Worm (Caenorhabditis elegans) whole organism, late embryonic: ENCODE results near the gene F10G2.7.

ENCODE experiments used
- F13H6.1 ChIP-seq: sonication (generic microtip); optimal IDR thresholded peaks from 2 replicates; lab custom pipeline; 2016; ENCODE audit warnings: missing genetic modification characterization, missing compliant biosample characterization
- K09A11.1 ChIP-seq: sonication (generic microtip); optimal IDR thresholded peaks from 2 replicates; lab custom pipeline; 2017; ENCODE audit warnings: antibody characterized with exemption, mild to moderate bottlenecking, missing genetic modification characterization, missing compliant biosample characterization; ENCODE audit not compliant: insufficient read depth
- Y22D7AL.16 ChIP-seq: sonication (generic microtip); optimal IDR thresholded peaks from 2 replicates; lab custom pipeline; 2016; ENCODE audit warnings: missing genetic modification characterization, missing compliant biosample characterization
- ahr-1 ChIP-seq: sonication (generic microtip); optimal IDR thresholded peaks from 2 replicates; lab custom pipeline; 2016; ENCODE audit warnings: missing genetic modification characterization, missing compliant biosample characterization
- ceh-14 ChIP-seq: sonication (generic microtip); optimal IDR thresholded peaks from 2 replicates; lab custom pipeline; 2016; ENCODE audit warnings: missing genotype, missing genetic modification characterization, missing compliant biosample characterization
- ceh-2 ChIP-seq: sonication (generic microtip); optimal IDR thresholded peaks from 2 replicates; lab custom pipeline; 2016; ENCODE audit warnings: missing genotype, missing genetic modification characterization, missing compliant biosample characterization
- ceh-22 ChIP-seq: sonication (generic microtip); optimal IDR thresholded peaks from 2 replicates; lab custom pipeline; 2017; ENCODE audit warnings: missing biosample characterization, missing genetic modification characterization
- ceh-34 ChIP-seq: sonication (generic microtip); optimal IDR thresholded peaks from 2 replicates; lab custom pipeline; 2016; ENCODE audit warnings: mild to moderate bottlenecking, missing genetic modification characterization, missing compliant biosample characterization
- ceh-45 ChIP-seq: fragments of 200-800 bp; sonication (Bioruptor generic); IDR thresholded peaks from 2 replicates; pipeline ENCODE4 v1.3.6; 2022; ENCODE audit warnings: missing genetic modification reagents, missing genetic modification characterization, missing compliant biosample characterization
- ceh-9 ChIP-seq: sonication (generic microtip); optimal IDR thresholded peaks from 2 replicates; lab custom pipeline; 2016; ENCODE audit warnings: mild to moderate bottlenecking, missing genetic modification characterization, inconsistent platforms, missing compliant biosample characterization
- che-1 ChIP-seq: sonication (generic microtip); optimal IDR thresholded peaks from 2 replicates; lab custom pipeline; 2016; ENCODE audit warnings: mild to moderate bottlenecking, missing genetic modification characterization, missing compliant biosample characterization
- elt-2 ChIP-seq: sonication (generic microtip); optimal IDR thresholded peaks from 2 replicates; lab custom pipeline; 2016; ENCODE audit warnings: missing genetic modification reagents, missing genetic modification characterization, missing compliant biosample characterization
- ets-4 ChIP-seq: sonication (generic microtip); optimal IDR thresholded peaks from 2 replicates; lab custom pipeline; 2016; ENCODE audit warnings: missing genetic modification characterization, missing compliant biosample characterization
- eyg-1 ChIP-seq: sonication (generic microtip); optimal IDR thresholded peaks from 2 replicates; lab custom pipeline; 2016; ENCODE audit warnings: missing genotype, missing genetic modification characterization, missing compliant biosample characterization
- gmeb-2 ChIP-seq: sonication (generic microtip); optimal IDR thresholded peaks from 2 replicates; lab custom pipeline; 2016; ENCODE audit warnings: missing genetic modification characterization, inconsistent platforms, missing compliant biosample characterization
- hlh-13 ChIP-seq: fragments of 200-800 bp; sonication (Bioruptor generic); optimal IDR thresholded peaks from 2 replicates; lab custom pipeline; 2018; ENCODE audit warnings: mild to moderate bottlenecking, missing genetic modification characterization, missing compliant biosample characterization
- hlh-30 ChIP-seq: sonication (generic microtip); optimal IDR thresholded peaks from 2 replicates; lab custom pipeline; 2017; ENCODE audit warnings: antibody characterized with exemption, missing genetic modification characterization, missing compliant biosample characterization; ENCODE audit not compliant: insufficient read depth
- hlh-6 ChIP-seq: sonication (generic microtip); optimal IDR thresholded peaks from 2 replicates; lab custom pipeline; 2016; ENCODE audit warnings: missing genotype, missing genetic modification characterization, missing compliant biosample characterization
- lim-6 ChIP-seq: sonication (generic microtip); optimal IDR thresholded peaks from 2 replicates; lab custom pipeline; 2016; ENCODE audit warnings: missing genetic modification characterization, missing compliant biosample characterization
- lin-11 ChIP-seq: fragments of 200-800 bp; sonication (Bioruptor generic); optimal IDR thresholded peaks from 2 replicates; lab custom pipeline; 2018; ENCODE audit warnings: mild to moderate bottlenecking, missing genetic modification characterization, missing compliant biosample characterization
- madf-2 ChIP-seq: sonication (generic microtip); optimal IDR thresholded peaks from 2 replicates; lab custom pipeline; 2017; ENCODE audit warnings: missing genetic modification characterization, missing compliant biosample characterization
- nhr-11 ChIP-seq: fragments of 150-350 bp; optimal IDR thresholded peaks from 2 replicates; lab custom pipeline; 2014; ENCODE audit warnings: missing biosample characterization, missing genetic modification characterization
- nhr-232 ChIP-seq: sonication (generic microtip); optimal IDR thresholded peaks from 2 replicates; lab custom pipeline; 2016; ENCODE audit warnings: missing genetic modification characterization, missing compliant biosample characterization
- npax-4 ChIP-seq: sonication (generic microtip); optimal IDR thresholded peaks from 2 replicates; lab custom pipeline; 2016; ENCODE audit warnings: missing genetic modification characterization, missing compliant biosample characterization
- odd-2 ChIP-seq: sonication (generic microtip); optimal IDR thresholded peaks from 2 replicates; lab custom pipeline; 2017; ENCODE audit warnings: antibody characterized with exemption, mild to moderate bottlenecking, missing genetic modification characterization, missing compliant biosample characterization
- pag-3 ChIP-seq: sonication (generic microtip); optimal IDR thresholded peaks from 2 replicates; lab custom pipeline; 2016; ENCODE audit warnings: missing compliant biosample characterization, missing genetic modification characterization, borderline replicate concordance
- pax-1 ChIP-seq: fragments of 150-350 bp; optimal IDR thresholded peaks from 2 replicates; lab custom pipeline; 2014; ENCODE audit warnings: missing biosample characterization, missing genetic modification characterization
- sox-4 ChIP-seq: sonication (generic microtip); optimal IDR thresholded peaks from 2 replicates; lab custom pipeline; 2017; ENCODE audit warnings: mild to moderate bottlenecking, missing genetic modification characterization, inconsistent platforms, missing compliant biosample characterization
- tbx-2 ChIP-seq: sonication (generic microtip); optimal IDR thresholded peaks from 2 replicates; lab custom pipeline; 2016; ENCODE audit warnings: missing genetic modification characterization, missing compliant biosample characterization
- ttx-3 ChIP-seq: sonication (generic microtip); optimal IDR thresholded peaks from 2 replicates; lab custom pipeline; 2016; ENCODE audit warnings: missing genetic modification reagents, missing genetic modification characterization, missing compliant biosample characterization
- unc-3 ChIP-seq, 2 experiments: fragments of 200-800 bp in 1 of 2; sonication (Bioruptor generic) in 1 of 2; sonication (generic microtip) in 1 of 2; conservative IDR thresholded peaks in 1 of 2; optimal IDR thresholded peaks in 1 of 2; 2 replicates each; pipeline versions ENCODE4 v1.3.6 to Lab custom; 2016 to 2022; ENCODE audit warnings: missing compliant biosample characterization in 2 of 2, missing genetic modification characterization in 2 of 2, missing genetic modification reagents in 1 of 2
- unc-42 ChIP-seq: sonication (generic microtip); optimal IDR thresholded peaks from 2 replicates; lab custom pipeline; 2016; ENCODE audit warnings: missing genotype, missing genetic modification characterization, missing compliant biosample characterization
- unc-86 ChIP-seq: sonication (generic microtip); optimal IDR thresholded peaks from 2 replicates; lab custom pipeline; 2016; ENCODE audit warnings: missing genetic modification characterization, missing compliant biosample characterization
- ztf-16 ChIP-seq: sonication (generic microtip); optimal IDR thresholded peaks from 2 replicates; lab custom pipeline; 2017; ENCODE audit warnings: missing genetic modification characterization, missing compliant biosample characterization

The F10G2.7 gene

DNA sequence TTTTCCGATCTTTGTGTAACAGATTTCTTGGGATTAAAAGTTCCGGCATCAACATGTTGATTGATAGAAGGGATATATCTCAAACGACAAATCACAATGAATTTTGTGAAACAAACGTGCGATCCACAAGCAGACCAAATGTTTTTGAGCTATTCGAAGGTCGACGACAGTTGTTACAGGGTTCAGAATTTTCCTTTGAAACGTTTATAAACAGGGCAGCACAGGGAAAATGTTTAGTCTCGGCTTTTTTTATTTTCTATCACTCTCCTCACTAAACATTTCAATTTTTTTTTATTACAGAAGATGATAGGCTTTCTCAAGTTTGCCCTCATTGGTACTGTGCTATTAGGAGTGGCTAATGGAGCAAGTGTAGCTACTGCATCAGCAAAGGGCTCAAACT is 27.8 kb upstream of the F10G2.7 start, which contains the start of gene exc-13:
Gene exc-13, plus strand, starts transcription at position 301 of the 400 bp plus-strand sequence.
- TF ChIP-seq ceh-14 (no peak), ztf-16 (no peak), ttx-3 (no peak), unc-86 (tag; lab: Kevin White, UChicago) (no peak), hlh-6 (tag; lab: Kevin White, UChicago) (no peak), ceh-9 (tag; lab: Kevin White, UChicago) (no peak), F13H6.1 (tag; lab: Kevin White, UChicago) (no peak), pax-1 (tag; lab: Kevin White, UChicago) (no peak), npax-4 (tag; lab: Kevin White, UChicago) (no peak), ceh-45 (GFP tag; lab: Robert Waterston, UW) (no peak), eyg-1 (tag; lab: Kevin White, UChicago) (no peak), unc-3 (GFP tag; conservative IDR thresholded peaks at IDR 0.05; lab: Robert Waterston, UW) (no peak), unc-3 (tag; optimal IDR thresholded peaks at IDR 0.05; lab: Kevin White, UChicago) (no peak)

DNA sequence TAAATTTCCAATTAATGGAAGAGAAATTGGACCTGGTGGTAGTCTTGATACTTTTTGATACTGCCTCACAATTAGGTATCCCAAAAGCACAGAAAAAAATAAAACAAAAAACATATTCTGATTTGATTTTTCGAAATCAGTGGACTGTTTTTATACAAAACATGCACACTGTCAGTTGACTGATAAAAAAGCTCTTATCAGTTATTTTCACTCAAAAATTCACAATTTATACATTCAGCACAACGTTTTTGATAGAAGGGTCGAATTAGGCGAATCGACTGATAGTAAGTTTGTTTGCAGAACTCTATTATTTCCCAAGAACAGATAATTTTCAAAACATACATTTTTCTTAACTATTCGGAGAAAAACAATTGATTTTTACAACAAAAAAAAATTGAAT is 26.9 kb upstream of the F10G2.7 start, which contains the start of gene cyp-35A2:
Gene cyp-35A2, minus strand, starts transcription at position 124 of the 400 bp plus-strand sequence.
- TF ChIP-seq elt-2 (peak; percentile 64), che-1 (no peak)

DNA sequence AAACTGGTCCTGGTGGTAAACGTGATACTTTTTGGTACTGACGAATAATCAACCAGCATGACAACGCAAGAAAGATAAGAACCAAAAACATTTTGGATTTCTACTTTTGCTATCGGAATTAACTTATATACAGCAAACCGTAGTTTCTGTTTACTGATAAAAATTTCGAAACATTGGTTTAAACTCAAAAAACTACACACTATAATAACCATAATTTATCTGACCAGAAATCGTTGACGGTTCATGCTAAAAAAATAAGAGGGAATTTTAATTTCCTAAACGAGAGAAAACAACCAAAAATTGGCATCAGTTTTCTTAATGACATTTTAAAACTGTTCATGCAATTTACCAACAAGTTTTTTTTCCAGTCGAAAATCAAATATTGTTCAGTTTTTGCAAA is 24.6 kb upstream of the F10G2.7 start, which contains the start of gene cyp-35A1:
Gene cyp-35A1, minus strand, starts transcription at position 101 of the 400 bp plus-strand sequence.
- TF ChIP-seq odd-2 (tag; lab: Kevin White, UChicago) (no peak), ahr-1 (tag; lab: Kevin White, UChicago) (no peak), nhr-232 (tag; lab: Kevin White, UChicago) (no peak), K09A11.1 (tag; lab: Kevin White, UChicago) (no peak), ceh-2 (no peak)
- TF ChIP-seq, all 69 proteins: peak for 0

DNA sequence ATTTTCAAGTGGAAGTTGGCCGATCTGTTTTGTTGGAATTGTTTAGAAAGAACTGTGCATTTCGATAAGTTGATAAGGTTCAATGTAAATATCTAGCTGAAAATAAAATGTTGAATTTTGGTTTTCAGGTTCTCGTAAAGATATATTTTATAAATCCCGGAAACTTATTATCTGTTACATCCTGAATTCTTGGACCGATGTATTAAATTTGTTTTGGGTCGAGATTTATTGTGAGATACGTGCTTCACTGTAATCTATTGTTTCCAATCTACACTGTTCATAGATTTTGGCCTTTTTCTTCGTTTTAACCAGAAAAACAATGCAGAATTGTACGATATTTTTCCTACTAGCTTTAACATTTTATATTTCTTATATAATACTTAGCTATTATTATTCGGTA is 20.0 kb upstream of the F10G2.7 start, which contains the start of gene C03G6.6:
Gene C03G6.6, plus strand, starts transcription at position 301 of the 400 bp plus-strand sequence.
- TF ChIP-seq hlh-30 (tag; lab: Kevin White, UChicago): no peak
- no peak for TF ChIP-seq Y22D7AL.16
- TF ChIP-seq lin-11 (tag; lab: Kevin White, UChicago): no peak
- TF ChIP-seq gmeb-2: no peak
- no peak for TF ChIP-seq pag-3 (tag; lab: Kevin White, UChicago)
- no peak for TF ChIP-seq nhr-11 (tag; lab: Kevin White, UChicago)
- TF ChIP-seq unc-42 (tag; lab: Kevin White, UChicago): no peak
- no peak for TF ChIP-seq ceh-9 (tag; lab: Kevin White, UChicago)
- no peak for TF ChIP-seq npax-4 (tag; lab: Kevin White, UChicago)
- no peak for TF ChIP-seq ets-4 (tag; lab: Kevin White, UChicago)
- no peak for TF ChIP-seq che-1
- no peak for TF ChIP-seq sox-4
- TF ChIP-seq, all 69 proteins: peak for 0

DNA sequence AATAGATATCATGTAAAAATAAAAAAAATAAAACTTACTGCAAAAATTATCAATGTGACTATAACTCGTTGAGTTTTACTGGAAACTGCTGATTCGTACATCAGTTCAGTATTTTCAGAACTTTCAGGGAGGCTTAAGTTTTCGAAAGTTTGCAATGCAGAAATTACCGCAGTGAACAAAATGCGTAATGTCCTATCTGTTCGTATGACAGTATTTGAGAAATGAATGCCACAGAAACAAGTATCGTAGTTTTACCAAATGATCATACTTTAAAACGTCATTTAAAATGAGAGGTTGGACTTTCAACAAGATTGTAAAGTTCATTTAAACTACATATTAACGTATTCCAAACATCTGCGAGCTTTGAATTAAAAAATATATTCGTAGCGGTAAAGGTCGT is 19.6 kb upstream of the F10G2.7 start, which contains the start of gene C03G6.21:
Gene C03G6.21, minus strand, starts transcription at position 101 of the 400 bp plus-strand sequence.
- no peak for TF ChIP-seq hlh-30 (tag; lab: Kevin White, UChicago)
- TF ChIP-seq hlh-13 (GFP tag; lab: Kevin White, UChicago): no peak
- no peak for TF ChIP-seq lim-6
- TF ChIP-seq ceh-22 (tag; lab: Kevin White, UChicago): no peak
- no peak for TF ChIP-seq ceh-34
- TF ChIP-seq eyg-1 (tag; lab: Kevin White, UChicago): no peak
- TF ChIP-seq madf-2 (tag; lab: Kevin White, UChicago): no peak
- no peak for TF ChIP-seq lin-11 (tag; lab: Kevin White, UChicago)
- no peak for TF ChIP-seq ceh-2
- TF ChIP-seq tbx-2: no peak
